Worm (Caenorhabditis elegans): ENCODE measurements around the gene F37C12.10.

F37C12.10 gene

ce11 chrIII:7165816-7166229 is 22.4 kb downstream of the F37C12.10 start (continued):
- TF ChIP-seq ceh-20 (GFP tag; IDR thresholded peaks at IDR 0.05): no peak
- no peak for TF ChIP-seq daf-19 (GFP tag; conservative IDR thresholded peaks at IDR 0.05)
- TF ChIP-seq set-16 (GFP tag; IDR thresholded peaks at IDR 0.05): no peak
- no peak for TF ChIP-seq spr-1 (tag; optimal IDR thresholded peaks at IDR 0.05)
- TF ChIP-seq snpc-4 (tag; optimal IDR thresholded peaks at IDR 0.05): no peak
- no peak for TF ChIP-seq lin-15B (tag; optimal IDR thresholded peaks at IDR 0.05)
- TF ChIP-seq jun-1 (tag; optimal IDR thresholded peaks at IDR 0.05): peak; percentile 29
- TF ChIP-seq aly-2 (tag; optimal IDR thresholded peaks at IDR 0.05): no peak
- TF ChIP-seq nhr-41 (GFP tag; IDR thresholded peaks at IDR 0.05): no peak
- TF ChIP-seq tra-1 (GFP tag; IDR thresholded peaks at IDR 0.05): no peak
- no peak for TF ChIP-seq nhr-111 (GFP tag; optimal IDR thresholded peaks at IDR 0.05)
- no peak for TF ChIP-seq spr-3 (GFP tag; optimal IDR thresholded peaks at IDR 0.05)
- TF ChIP-seq nhr-77 (tag; optimal IDR thresholded peaks at IDR 0.05): peak; percentile 2
- TF ChIP-seq fkh-10 (GFP tag; optimal IDR thresholded peaks at IDR 0.05): no peak
- no peak for TF ChIP-seq daf-8 (GFP tag; IDR thresholded peaks at IDR 0.05)
- peak; percentile 49 for TF ChIP-seq lin-13 (GFP tag; optimal IDR thresholded peaks at IDR 0.05)
- no peak for TF ChIP-seq ceh-28 (tag; optimal IDR thresholded peaks at IDR 0.05)
- no peak for TF ChIP-seq F44E2.7 (GFP tag; IDR thresholded peaks at IDR 0.05)
- TF ChIP-seq lin-38 (GFP tag; IDR thresholded peaks at IDR 0.05): peak; percentile 26
- TF ChIP-seq ZK546.5 (tag; optimal IDR thresholded peaks at IDR 0.05): no peak
- TF ChIP-seq T20F7.1 (GFP tag; optimal IDR thresholded peaks at IDR 0.05): peak; percentile 63
- peak; percentile 87 for TF ChIP-seq nhr-28 (tag; optimal IDR thresholded peaks at IDR 0.05)
- no peak for TF ChIP-seq mdt-29 (GFP tag; IDR thresholded peaks at IDR 0.05)
- no peak for TF ChIP-seq lir-3 (tag; optimal IDR thresholded peaks at IDR 0.05)
- no peak for TF ChIP-seq mxl-2 (GFP tag; conservative IDR thresholded peaks at IDR 0.05)
- no peak for TF ChIP-seq lin-29 (GFP tag; IDR thresholded peaks at IDR 0.05)
- no peak for TF ChIP-seq F10B5.3 (tag; optimal IDR thresholded peaks at IDR 0.05)
- TF ChIP-seq ZK337.2 (GFP tag; IDR thresholded peaks at IDR 0.05): no peak
- no peak for TF ChIP-seq attf-4 (tag; optimal IDR thresholded peaks at IDR 0.05)
- peak; percentile 67 for TF ChIP-seq mxl-3 (GFP tag; optimal IDR thresholded peaks at IDR 0.05)
- no peak for TF ChIP-seq fos-1 (tag; optimal IDR thresholded peaks at IDR 0.05)
- no peak for TF ChIP-seq tag-97 (GFP tag; IDR thresholded peaks at IDR 0.05)
- TF ChIP-seq D1046.2 (GFP tag; IDR thresholded peaks at IDR 0.05): no peak
- peak; percentile 96 for TF ChIP-seq pqm-1 (tag; optimal IDR thresholded peaks at IDR 0.05)
- TF ChIP-seq ztf-7 (tag; optimal IDR thresholded peaks at IDR 0.05): no peak
- peak; percentile 35 for TF ChIP-seq nhr-11 (tag; optimal IDR thresholded peaks at IDR 0.05)
- no peak for TF ChIP-seq Y105C5A.15 (GFP tag; IDR thresholded peaks at IDR 0.05)
- TF ChIP-seq nhr-237 (tag; optimal IDR thresholded peaks at IDR 0.05): no peak
- TF ChIP-seq lim-7 (GFP tag; IDR thresholded peaks at IDR 0.05): no peak
- TF ChIP-seq ceh-82 (tag; optimal IDR thresholded peaks at IDR 0.05): no peak
- no peak for TF ChIP-seq F37D6.2 (tag; optimal IDR thresholded peaks at IDR 0.05)
- TF ChIP-seq mdl-1 (tag; optimal IDR thresholded peaks at IDR 0.05): peak in 1 of 2 experiments; percentile 83
- TF ChIP-seq unc-62 (GFP tag; optimal IDR thresholded peaks at IDR 0.05 in 1 of 2): peak in 1 of 2 experiments; percentile 38
- TF ChIP-seq unc-62 (tag; optimal IDR thresholded peaks at IDR 0.05): no peak
- TF ChIP-seq aha-1 (tag): peak; percentile 55
- TF ChIP-seq F26F4.8 (GFP tag; conservative IDR thresholded peaks at IDR 0.05): no peak
- no peak for TF ChIP-seq zip-2 (tag; optimal IDR thresholded peaks at IDR 0.05)
- no peak for TF ChIP-seq ztf-11 (tag; optimal IDR thresholded peaks at IDR 0.05)
- no peak for TF ChIP-seq unc-130 (GFP tag; optimal IDR thresholded peaks at IDR 0.05)
- no peak for TF ChIP-seq dmd-8 (GFP tag; IDR thresholded peaks at IDR 0.05)
- TF ChIP-seq ceh-32 (tag; optimal IDR thresholded peaks at IDR 0.05; ENCODE audit: poor library complexity): no peak
- no peak for TF ChIP-seq Y75B8A.6 (GFP tag; IDR thresholded peaks at IDR 0.05)
- peak; percentile 68 for TF ChIP-seq hlh-30 (tag; optimal IDR thresholded peaks at IDR 0.05; ENCODE audit: insufficient read depth)
- TF ChIP-seq lsy-2 (tag; optimal IDR thresholded peaks at IDR 0.05): peak in 1 of 2 experiments; percentile 70
